Fruit fly (Drosophila melanogaster): ENCODE measurements around the gene Dyrk3.

The Dyrk3 gene

DNA sequence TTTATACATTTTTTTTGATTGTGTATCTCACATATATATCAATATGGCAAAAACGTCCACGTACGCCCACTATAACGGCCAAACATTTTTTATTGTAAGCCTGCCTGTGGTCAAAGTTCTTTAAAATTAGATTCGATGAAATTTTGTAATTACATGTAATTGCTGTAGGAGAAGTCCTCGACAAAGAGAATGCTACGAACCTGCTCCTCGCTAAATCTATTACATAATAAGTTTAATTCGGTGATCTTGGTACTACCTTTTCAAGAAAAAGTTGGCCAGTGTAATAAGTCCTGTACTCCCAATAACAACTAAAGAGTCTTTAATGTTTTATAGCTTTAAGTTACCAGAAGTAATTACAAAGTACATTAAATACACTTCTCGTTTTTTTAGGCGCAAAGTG lies 38.9 kb downstream of the Dyrk3 start:
- TF ChIP-seq Hr4 (GFP tag; optimal IDR thresholded peaks at IDR 0.05) (no peak), svp (GFP tag) (no peak), Hr38 (GFP tag; optimal IDR thresholded peaks at IDR 0.05) (no peak), Sox14 (GFP tag; optimal IDR thresholded peaks at IDR 0.05) (no peak), Hr39 (GFP tag; optimal IDR thresholded peaks at IDR 0.05) (no peak), acj6 (GFP tag; optimal IDR thresholded peaks at IDR 0.05) (no peak), topi (GFP tag; optimal IDR thresholded peaks at IDR 0.05) (no peak), Lpt (GFP tag; optimal IDR thresholded peaks at IDR 0.05) (no peak), net (GFP tag; optimal IDR thresholded peaks at IDR 0.05) (no peak), CG15336 (GFP tag; IDR thresholded peaks at IDR 0.05) (no peak), fkh (GFP tag; optimal IDR thresholded peaks at IDR 0.05) (no peak), lz (GFP tag; optimal IDR thresholded peaks at IDR 0.05) (no peak), CG8119 (GFP tag; IDR thresholded peaks at IDR 0.05) (no peak), Eip75B (GFP tag; optimal IDR thresholded peaks at IDR 0.05) (no peak)

DNA sequence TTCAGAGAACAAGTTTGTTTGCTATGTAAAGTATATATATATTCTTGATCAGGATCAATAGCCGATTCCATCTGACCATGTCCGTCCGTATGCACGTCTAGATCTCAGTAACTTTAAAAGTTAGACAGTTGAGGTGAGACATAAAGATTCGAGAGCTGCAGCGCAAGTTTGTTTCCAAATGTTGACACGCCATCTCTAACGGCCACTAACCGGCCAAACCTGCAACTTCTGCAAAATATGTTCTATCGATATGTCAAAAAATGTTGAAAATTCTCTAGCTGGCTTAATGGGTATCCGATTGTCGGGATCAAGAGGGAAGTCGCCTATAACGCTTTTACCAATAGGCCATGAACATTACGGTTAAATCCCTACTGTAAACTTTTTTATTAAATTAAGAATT lies 43.7 kb downstream of the Dyrk3 start:
- no peak for TF ChIP-seq Gug (GFP tag; IDR thresholded peaks at IDR 0.05)
- TF ChIP-seq CG11902 (GFP tag; optimal IDR thresholded peaks at IDR 0.05), result no peak
- TF ChIP-seq fd85E (GFP tag; optimal IDR thresholded peaks at IDR 0.05), result no peak
- no peak for TF ChIP-seq svp (GFP tag)
- no peak for TF ChIP-seq esn (GFP tag; optimal IDR thresholded peaks at IDR 0.05)
- no peak for TF ChIP-seq Lpt (GFP tag; optimal IDR thresholded peaks at IDR 0.05)
- no peak for TF ChIP-seq ss (GFP tag; optimal IDR thresholded peaks at IDR 0.05)
- no peak for TF ChIP-seq Ets96B (tag; optimal IDR thresholded peaks at IDR 0.05)
- TF ChIP-seq Sox14 (GFP tag; optimal IDR thresholded peaks at IDR 0.05), result no peak
- TF ChIP-seq dac (GFP tag; optimal IDR thresholded peaks at IDR 0.05), result no peak
- TF ChIP-seq Sox102F (GFP tag; optimal IDR thresholded peaks at IDR 0.05), result no peak
- no peak for TF ChIP-seq vri (GFP tag; optimal IDR thresholded peaks at IDR 0.05)
- TF ChIP-seq CG6792 (GFP tag; optimal IDR thresholded peaks at IDR 0.05), result no peak
- no peak for TF ChIP-seq CG10631 (GFP tag; optimal IDR thresholded peaks at IDR 0.05)
- no peak for TF ChIP-seq Eip93F (GFP tag; optimal IDR thresholded peaks at IDR 0.05)
- no peak for TF ChIP-seq OdsH (GFP tag; optimal IDR thresholded peaks at IDR 0.05)
- no peak for TF ChIP-seq lz (GFP tag; optimal IDR thresholded peaks at IDR 0.05)
- no peak for TF ChIP-seq CG1621 (tag; optimal IDR thresholded peaks at IDR 0.05)
- TF ChIP-seq Ets21C (GFP tag; optimal IDR thresholded peaks at IDR 0.05), result no peak

DNA sequence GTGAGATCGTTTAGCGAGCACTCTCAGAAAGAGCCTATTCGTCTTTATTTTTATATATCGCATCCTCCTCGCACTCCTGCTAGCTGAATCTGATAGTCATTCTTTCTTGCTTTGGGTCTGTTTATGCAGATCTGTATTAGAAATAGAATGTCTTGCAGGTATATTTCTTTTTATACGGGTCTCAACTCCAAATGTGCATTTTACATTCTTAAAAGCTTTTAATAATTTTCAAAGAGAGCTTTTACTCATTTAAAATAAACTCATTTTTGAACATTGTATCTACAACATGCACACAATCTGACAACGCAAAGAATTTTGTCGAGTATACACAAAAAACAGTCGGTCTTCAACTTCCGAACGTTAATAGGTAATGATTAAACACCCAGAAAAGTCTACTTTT lies 45.0 kb downstream of the Dyrk3 start, which contains the start of gene CG33521:
Gene CG33521 (plus strand): TSS at position 301 of the 400 bp plus-strand sequence.
- TF ChIP-seq Hr4 (GFP tag; optimal IDR thresholded peaks at IDR 0.05), result no peak
- TF ChIP-seq Hr38 (GFP tag; optimal IDR thresholded peaks at IDR 0.05), result no peak

- TF ChIP-seq Sox102F (GFP tag; optimal IDR thresholded peaks at IDR 0.05), result no peak
- no peak for TF ChIP-seq CG3032 (tag; optimal IDR thresholded peaks at IDR 0.05)
- TF ChIP-seq dac (GFP tag; optimal IDR thresholded peaks at IDR 0.05), result no peak
- TF ChIP-seq CG7368 (GFP tag; optimal IDR thresholded peaks at IDR 0.05), result no peak
- TF ChIP-seq CG6163 (GFP tag; IDR thresholded peaks at IDR 0.05), result no peak
- no peak for TF ChIP-seq CG8632 (GFP tag; optimal IDR thresholded peaks at IDR 0.05)
- no peak for TF ChIP-seq net (GFP tag; optimal IDR thresholded peaks at IDR 0.05)
- no peak for TF ChIP-seq CG15336 (GFP tag; IDR thresholded peaks at IDR 0.05)
- TF ChIP-seq Sox15 (GFP tag; optimal IDR thresholded peaks at IDR 0.05), result no peak
- TF ChIP-seq CG8119 (GFP tag; IDR thresholded peaks at IDR 0.05), result no peak
- TF ChIP-seq dsx (GFP tag; optimal IDR thresholded peaks at IDR 0.05; ENCODE audit: poor library complexity, severe bottlenecking), result no peak
- TF ChIP-seq topi (GFP tag; optimal IDR thresholded peaks at IDR 0.05), result no peak
- TF ChIP-seq fd59A (GFP tag; optimal IDR thresholded peaks at IDR 0.05), result no peak
- no peak for TF ChIP-seq CG10631 (GFP tag; optimal IDR thresholded peaks at IDR 0.05)
- no peak for TF ChIP-seq eg (GFP tag; IDR thresholded peaks at IDR 0.05)
- no peak for TF ChIP-seq Sox14 (GFP tag; optimal IDR thresholded peaks at IDR 0.05)
- TF ChIP-seq CG10669 (GFP tag; optimal IDR thresholded peaks at IDR 0.05), result no peak
- TF ChIP-seq CG11902 (GFP tag; optimal IDR thresholded peaks at IDR 0.05), result no peak
- no peak for TF ChIP-seq Ets96B (tag; optimal IDR thresholded peaks at IDR 0.05)
- TF ChIP-seq CG6808 (GFP tag; optimal IDR thresholded peaks at IDR 0.05), result no peak
Measured at dm6 chr4:1182809-1183208, 47.7 kb downstream of the Dyrk3 start.

All from whole organism, prepupa.